Fruit fly (Drosophila melanogaster): ENCODE results near the gene CG18170.

DNA sequence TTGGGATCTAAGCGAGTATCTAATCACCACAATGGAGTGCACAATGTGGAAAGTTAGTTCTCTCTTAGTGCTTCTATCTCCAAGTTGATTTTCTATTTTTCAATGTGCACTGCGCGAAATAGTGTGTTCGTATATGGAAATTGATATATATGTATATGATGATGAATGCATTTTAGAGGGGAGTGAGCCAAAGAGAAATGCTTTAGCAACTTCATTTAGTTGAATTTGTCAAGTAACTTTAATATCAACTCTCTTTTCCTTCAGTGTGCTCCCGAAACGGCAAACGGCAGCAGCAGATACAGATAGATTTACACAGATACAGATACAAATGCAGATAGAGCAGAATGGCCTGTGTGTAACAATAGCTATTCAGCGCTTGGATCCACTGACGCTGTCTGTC is 18.8 kb upstream of the CG18170 start:
- TF ChIP-seq CG8159 (tag; optimal IDR thresholded peaks at IDR 0.05) (no peak), D1 (tag; optimal IDR thresholded peaks at IDR 0.05) (no peak)
